Fruit fly (Drosophila melanogaster) whole organism, embryonic: ENCODE measurements around the gene Scamp.

Experiments
- Aef1 ChIP-seq: fragments of 200-800 bp; sonication (Bioruptor generic); IDR thresholded peaks from 3 replicates; pipeline ENCODE4 v1.3.6; 2022; ENCODE audit warnings: missing biosample characterization, missing genetic modification characterization
- B-H1 ChIP-seq: fragments of 200-800 bp; sonication (Bioruptor generic); IDR thresholded peaks from 3 replicates; pipeline ENCODE4 v1.3.6; 2022; ENCODE audit warnings: missing biosample characterization, missing genetic modification characterization
- CG10147 ChIP-seq: fragments of 200-800 bp; sonication (Bioruptor generic); optimal IDR thresholded peaks from 2 replicates; lab custom pipeline; 2019; ENCODE audit warnings: missing biosample characterization, mild to moderate bottlenecking, missing genetic modification characterization, moderate library complexity
- CG12299 ChIP-seq: fragments of 200-800 bp; sonication (Bioruptor generic); optimal IDR thresholded peaks from 2 replicates; lab custom pipeline; 2018; ENCODE audit warnings: missing biosample characterization, mild to moderate bottlenecking, missing genetic modification characterization
- CG12391 ChIP-seq: fragments of 200-800 bp; sonication (Bioruptor generic); optimal IDR thresholded peaks from 3 replicates; lab custom pipeline; 2018; ENCODE audit warnings: missing biosample characterization, mild to moderate bottlenecking, missing genetic modification characterization, moderate library complexity
- CG12744 ChIP-seq: fragments of 200-800 bp; sonication (Bioruptor generic); optimal IDR thresholded peaks from 2 replicates; lab custom pipeline; 2016; ENCODE audit warnings: missing biosample characterization, missing genetic modification characterization
- CG14860 ChIP-seq: fragments of 200-800 bp; sonication (Bioruptor generic); IDR thresholded peaks from 3 replicates; pipeline ENCODE4 v1.3.6; 2022; ENCODE audit warnings: missing biosample characterization, missing genetic modification characterization; ENCODE audit not compliant: partially characterized antibody
- CG15696 ChIP-seq: fragments of 200-800 bp; sonication (Bioruptor generic); optimal IDR thresholded peaks from 2 replicates; lab custom pipeline; 2019; ENCODE audit warnings: missing biosample characterization, mild to moderate bottlenecking, missing genetic modification characterization, moderate library complexity
- CG16813 ChIP-seq: fragments of 200-800 bp; sonication (Bioruptor generic); IDR thresholded peaks from 3 replicates; pipeline ENCODE4 v1.3.6; 2022; ENCODE audit warnings: missing biosample characterization, missing genetic modification characterization; ENCODE audit not compliant: partially characterized antibody
- CG17359 ChIP-seq: fragments of 200-800 bp; sonication (Bioruptor generic); optimal IDR thresholded peaks from 3 replicates; lab custom pipeline; 2018; ENCODE audit warnings: missing biosample characterization, mild to moderate bottlenecking, missing genetic modification characterization, moderate library complexity
- CG17802 ChIP-seq: fragments of 200-800 bp; sonication (Bioruptor generic); optimal IDR thresholded peaks from 2 replicates; lab custom pipeline; 2018; ENCODE audit warnings: missing biosample characterization, mild to moderate bottlenecking, missing genetic modification characterization, moderate library complexity
- CG18619 ChIP-seq: fragments of 200-800 bp; sonication (Bioruptor generic); optimal IDR thresholded peaks from 3 replicates; lab custom pipeline; 2017; ENCODE audit warnings: missing biosample characterization, mild to moderate bottlenecking, missing genetic modification characterization
- CG33213 ChIP-seq: fragments of 200-800 bp; sonication (Bioruptor generic); optimal IDR thresholded peaks from 3 replicates; lab custom pipeline; 2016; ENCODE audit warnings: missing biosample characterization, missing genetic modification characterization
- CG34376 ChIP-seq: fragments of 200-800 bp; sonication (Bioruptor generic); optimal IDR thresholded peaks from 2 replicates; lab custom pipeline; 2018; ENCODE audit warnings: missing biosample characterization, mild to moderate bottlenecking, missing genetic modification characterization
- CG4328 ChIP-seq: fragments of 200-800 bp; sonication (Bioruptor generic); optimal IDR thresholded peaks from 3 replicates; lab custom pipeline; 2017; ENCODE audit warnings: missing biosample characterization, missing genetic modification reagents, missing genetic modification characterization
- CG4404 ChIP-seq: fragments of 200-800 bp; sonication (Bioruptor generic); IDR thresholded peaks from 2 replicates; pipeline ENCODE4 v1.3.6; 2022; ENCODE audit warnings: missing biosample characterization, missing genetic modification characterization
- CG4424 ChIP-seq: fragments of 200-800 bp; sonication (Bioruptor generic); optimal IDR thresholded peaks from 3 replicates; lab custom pipeline; 2016; ENCODE audit warnings: missing biosample characterization, missing genetic modification characterization
- CG6791 ChIP-seq: fragments of 200-800 bp; sonication (Bioruptor generic); IDR thresholded peaks from 3 replicates; pipeline ENCODE4 v1.3.6; 2022; ENCODE audit warnings: missing biosample characterization, missing genetic modification characterization; ENCODE audit not compliant: partially characterized antibody
- CG7556 ChIP-seq: fragments of 200-800 bp; sonication (Bioruptor generic); optimal IDR thresholded peaks from 2 replicates; lab custom pipeline; 2017; ENCODE audit warnings: missing biosample characterization, mild to moderate bottlenecking, missing genetic modification characterization
- CG7963 ChIP-seq: fragments of 200-800 bp; sonication (Bioruptor generic); IDR thresholded peaks from 3 replicates; pipeline ENCODE4 v1.3.6; 2022; ENCODE audit warnings: missing biosample characterization, missing genetic modification characterization; ENCODE audit not compliant: partially characterized antibody
- CG8089 ChIP-seq: fragments of 200-800 bp; sonication (Bioruptor generic); optimal IDR thresholded peaks from 3 replicates; lab custom pipeline; 2016; ENCODE audit warnings: missing biosample characterization, missing genetic modification characterization
- Dp ChIP-seq: fragments of 200-800 bp; sonication (Bioruptor generic); optimal IDR thresholded peaks from 2 replicates; lab custom pipeline; 2018; ENCODE audit warnings: missing biosample characterization, mild to moderate bottlenecking, missing genetic modification characterization, moderate library complexity
- Dref ChIP-seq: fragments of 200-800 bp; sonication (Bioruptor generic); IDR thresholded peaks from 2 replicates; pipeline ENCODE4 v1.3.6; 2022; ENCODE audit warnings: missing biosample characterization, missing genetic modification characterization
- Med ChIP-seq: fragments of 200-800 bp; sonication (Bioruptor generic); peaks from one replicate; lab custom pipeline; 2016; ENCODE audit warnings: missing biosample characterization, missing genetic modification characterization, mild to moderate bottlenecking, inconsistent platforms, moderate library complexity
- NC2α ChIP-seq: fragments of 200-800 bp; sonication (Bioruptor generic); optimal IDR thresholded peaks from 2 replicates; lab custom pipeline; 2016; ENCODE audit warnings: missing biosample characterization, missing genetic modification characterization
- Nf-YA ChIP-seq: fragments of 200-800 bp; sonication (Bioruptor generic); IDR thresholded peaks from 2 replicates; pipeline ENCODE4 v1.3.6; 2022; ENCODE audit warnings: missing biosample characterization, missing genetic modification characterization
- Ptx1 ChIP-seq: fragments of 200-800 bp; sonication (Bioruptor generic); IDR thresholded peaks from 2 replicates; pipeline ENCODE4 v1.3.6; 2022; ENCODE audit warnings: missing biosample characterization, missing genetic modification characterization
- Sin3A ChIP-seq: fragments of >200 bp; optimal IDR thresholded peaks from 2 replicates; lab custom pipeline; 2018
- Spps ChIP-seq: fragments of 200-800 bp; sonication (Bioruptor generic); optimal IDR thresholded peaks from 2 replicates; lab custom pipeline; 2018; ENCODE audit warnings: missing biosample characterization, mild to moderate bottlenecking, missing genetic modification characterization
- Tbp ChIP-seq: fragments of >200 bp; optimal IDR thresholded peaks from 2 replicates; lab custom pipeline; 2018; ENCODE audit warnings: missing biosample characterization, missing genetic modification characterization
- Usf ChIP-seq: fragments of 200-800 bp; sonication (Bioruptor generic); optimal IDR thresholded peaks from 2 replicates; lab custom pipeline; 2017; ENCODE audit warnings: missing genotype, missing biosample characterization, missing genetic modification characterization
- amos ChIP-seq: fragments of 200-800 bp; sonication (Bioruptor generic); IDR thresholded peaks from 2 replicates; pipeline ENCODE4 v1.3.6; 2022; ENCODE audit warnings: missing biosample characterization, missing genetic modification characterization; ENCODE audit not compliant: partially characterized antibody
- bcd ChIP-seq: fragments of 200-800 bp; sonication (Bioruptor generic); optimal IDR thresholded peaks from 2 replicates; lab custom pipeline; 2017; ENCODE audit warnings: missing biosample characterization, mild to moderate bottlenecking, missing genetic modification characterization
- danr ChIP-seq: fragments of 200-800 bp; sonication (Bioruptor generic); IDR thresholded peaks from 2 replicates; pipeline ENCODE4 v1.3.6; 2022; ENCODE audit warnings: missing biosample characterization, missing genetic modification characterization
- ems ChIP-seq: fragments of 200-800 bp; sonication (Bioruptor generic); optimal IDR thresholded peaks from 3 replicates; lab custom pipeline; 2016; ENCODE audit warnings: missing biosample characterization, missing genetic modification characterization
- mld ChIP-seq: fragments of 200-800 bp; sonication (Bioruptor generic); IDR thresholded peaks from 3 replicates; pipeline ENCODE4 v1.3.6; 2022; ENCODE audit warnings: missing biosample characterization, missing genetic modification characterization; ENCODE audit not compliant: partially characterized antibody
- prd ChIP-seq, 3 experiments: fragments of >200 bp in 2 of 3; fragments of 200-800 bp in 1 of 3; sonication (Bioruptor generic) in 1 of 3; optimal IDR thresholded peaks in 2 of 3; IDR thresholded peaks in 1 of 3; 2 replicates in 2 of 3; 3 replicates in 1 of 3; pipeline versions ENCODE4 v1.3.6 to Lab custom; 2017 to 2022; ENCODE audit warnings: missing biosample characterization in 1 of 3, missing genetic modification characterization in 1 of 3
- row ChIP-seq: fragments of 200-800 bp; sonication (Bioruptor generic); IDR thresholded peaks from 3 replicates; pipeline ENCODE4 v1.3.6; 2022; ENCODE audit warnings: missing biosample characterization, missing genetic modification characterization
- sim ChIP-seq: fragments of 200-800 bp; sonication (Bioruptor generic); IDR thresholded peaks from 2 replicates; pipeline ENCODE4 v1.3.6; 2022; ENCODE audit warnings: missing biosample characterization, missing genetic modification characterization
- slbo ChIP-seq: fragments of 200-800 bp; sonication (Bioruptor generic); IDR thresholded peaks from 2 replicates; pipeline ENCODE4 v1.3.6; 2022; ENCODE audit warnings: missing biosample characterization, missing genetic modification characterization
- slp2 ChIP-seq: fragments of 200-800 bp; sonication (Bioruptor generic); optimal IDR thresholded peaks from 2 replicates; lab custom pipeline; 2016; ENCODE audit warnings: missing biosample characterization, missing genetic modification characterization
- so ChIP-seq: fragments of 200-800 bp; sonication (Bioruptor generic); IDR thresholded peaks from 3 replicates; pipeline ENCODE4 v1.3.6; 2022; ENCODE audit warnings: missing biosample characterization, missing genetic modification characterization
- sqz ChIP-seq: fragments of 200-800 bp; sonication (Bioruptor generic); optimal IDR thresholded peaks from 3 replicates; lab custom pipeline; 2018; ENCODE audit warnings: missing biosample characterization, mild to moderate bottlenecking, missing genetic modification characterization
- tgo ChIP-seq: fragments of 200-800 bp; sonication (Bioruptor generic); IDR thresholded peaks from 3 replicates; pipeline ENCODE4 v1.3.6; 2022; ENCODE audit warnings: missing biosample characterization, missing genetic modification characterization
- tna ChIP-seq: fragments of 200-800 bp; sonication (Bioruptor generic); IDR thresholded peaks from 2 replicates; pipeline ENCODE4 v1.3.6; 2022; ENCODE audit warnings: missing biosample characterization, missing genetic modification characterization; ENCODE audit not compliant: partially characterized antibody
- trem ChIP-seq: fragments of 200-800 bp; optimal IDR thresholded peaks from 3 replicates; lab custom pipeline; 2019; ENCODE audit warnings: missing biosample characterization, mild to moderate bottlenecking, missing genetic modification characterization, moderate library complexity
- yki ChIP-seq: fragments of >200 bp; optimal IDR thresholded peaks from 3 replicates; lab custom pipeline; 2018
- zen ChIP-seq: fragments of 200-800 bp; sonication (Bioruptor generic); optimal IDR thresholded peaks from 3 replicates; lab custom pipeline; 2018; ENCODE audit warnings: missing biosample characterization, mild to moderate bottlenecking, missing genetic modification characterization, moderate library complexity
- zfh2 ChIP-seq: fragments of 200-800 bp; sonication (Bioruptor generic); optimal IDR thresholded peaks from 2 replicates; lab custom pipeline; 2016; ENCODE audit warnings: missing biosample characterization, missing genetic modification characterization

Gene Scamp

dm6 chrX:15475791-15476190, 26.1 kb upstream of the Scamp start, which contains the start of gene CG6324:
CG6324 (plus strand) TSS chrX:15476091.
- peak; percentile 2 for TF ChIP-seq Sin3A (lab: Kevin White, UChicago)
- TF ChIP-seq amos = peak; percentile 11; the same call in 1 of the 2 replicates
- 0 out of 3 replicates have a peak, but pooled peaks have one; percentile 4 for TF ChIP-seq tgo (GFP tag; lab: Robert Waterston, UW)
- no peak for TF ChIP-seq CG34376 (GFP tag; lab: Kevin White, UChicago)
- TF ChIP-seq Dref (GFP tag; lab: Robert Waterston, UW) = peak; percentile 26; the same call in 1 of the 2 replicates
- peak; percentile 5 for TF ChIP-seq Med (GFP tag; lab: Kevin White, UChicago)
- TF ChIP-seq CG18619 = no peak
- 0 out of 2 replicates have a peak, but pooled peaks have one; percentile 0 for TF ChIP-seq danr (GFP tag; lab: Robert Waterston, UW)
- TF ChIP-seq, all 482 proteins: peak for 6

- TF ChIP-seq slp2 (GFP tag; lab: Kevin White, UChicago) = no peak
- TF ChIP-seq ems (GFP tag; lab: Kevin White, UChicago) = no peak
- TF ChIP-seq mld = peak; percentile 46; the same call in 1 of the 3 replicates
- TF ChIP-seq CG7556 (GFP tag; lab: Kevin White, UChicago) = no peak
- 0 out of 3 replicates have a peak, but pooled peaks have one; percentile 50 for TF ChIP-seq CG7963 (GFP tag; lab: Robert Waterston, UW)
- TF ChIP-seq sqz (GFP tag; lab: Kevin White, UChicago) = no peak
- TF ChIP-seq CG12299 (tag; lab: Kevin White, UChicago) = no peak
- TF ChIP-seq so (GFP tag; lab: Robert Waterston, UW) = no peak
- no peak for TF ChIP-seq Tbp (GFP tag; lab: Kevin White, UChicago)
- TF ChIP-seq Usf = no peak
- no peak for TF ChIP-seq Ptx1 (GFP tag; lab: Robert Waterston, UW)
- TF ChIP-seq CG4328 (GFP tag; lab: Kevin White, UChicago) = no peak
- no peak for TF ChIP-seq zen (tag; lab: Kevin White, UChicago)
- no peak for TF ChIP-seq prd (optimal IDR thresholded peaks at IDR 0.05; lab: Kevin White, UChicago)
- 0 out of 3 replicates have a peak, but pooled peaks have one; percentile 31 for TF ChIP-seq prd (GFP tag; IDR thresholded peaks at IDR 0.05; lab: Robert Waterston, UW)
- TF ChIP-seq CG12744 = no peak
- no peak for TF ChIP-seq zfh2 (GFP tag; lab: Kevin White, UChicago)
- TF ChIP-seq NC2α (GFP tag; lab: Kevin White, UChicago) = no peak
- TF ChIP-seq CG17802 (tag; lab: Kevin White, UChicago) = no peak
- TF ChIP-seq trem (tag; lab: Kevin White, UChicago) = peak; percentile 9
- no peak for TF ChIP-seq sim (GFP tag; lab: Robert Waterston, UW)
- TF ChIP-seq Dp (GFP tag; lab: Kevin White, UChicago) = peak; percentile 77
- TF ChIP-seq CG8089 (GFP tag; lab: Kevin White, UChicago) = no peak
- peak; percentile 66 for TF ChIP-seq CG16813 (GFP tag; lab: Robert Waterston, UW)
- no peak for TF ChIP-seq CG10147 (GFP tag; lab: Kevin White, UChicago)
- peak; percentile 57 for TF ChIP-seq row (GFP tag; lab: Robert Waterston, UW)
- TF ChIP-seq CG17359 (tag; lab: Kevin White, UChicago) = no peak
- TF ChIP-seq Aef1 (GFP tag; lab: Robert Waterston, UW) = 0 out of 3 replicates have a peak, but pooled peaks have one; percentile 20
- TF ChIP-seq slbo (GFP tag; lab: Robert Waterston, UW) = peak; percentile 48
- TF ChIP-seq CG15696 (tag; lab: Kevin White, UChicago) = no peak
- peak; percentile 42; the same call in 1 of the 2 replicates for TF ChIP-seq tna (GFP tag; lab: Robert Waterston, UW)
- TF ChIP-seq yki (lab: Kevin White, UChicago) = no peak
- peak; percentile 31 for TF ChIP-seq CG4424 (GFP tag; lab: Kevin White, UChicago)
- TF ChIP-seq Spps (tag; lab: Kevin White, UChicago) = no peak
- peak; percentile 79 for TF ChIP-seq CG6791 (GFP tag; lab: Robert Waterston, UW)
- TF ChIP-seq CG33213 = no peak
- TF ChIP-seq CG12391 (tag; lab: Kevin White, UChicago) = peak; percentile 38
- TF ChIP-seq bcd (GFP tag; lab: Kevin White, UChicago) = peak; percentile 28
- TF ChIP-seq CG14860 (GFP tag; lab: Robert Waterston, UW) = peak; percentile 50; the same call in 1 of the 3 replicates
- no peak for TF ChIP-seq Nf-YA (GFP tag; lab: Robert Waterston, UW)
- TF ChIP-seq B-H1 (GFP tag; lab: Robert Waterston, UW) = no peak
- TF ChIP-seq CG4404 (GFP tag; lab: Robert Waterston, UW) = no peak
These were observed 25.7 kb upstream of the Scamp start, which contains the start of gene mh for dm6 chrX:15475367-15475789. mh (minus strand) TSS chrX:15475400.
